Fruit fly (Drosophila melanogaster): ENCODE results near the gene dlg1.

- TF ChIP-seq CTCF (optimal IDR thresholded peaks at IDR 0.05) (no peak), CG8478 (optimal IDR thresholded peaks at IDR 0.05) (no peak)
These were observed 14.6 kb downstream of the dlg1 start for dm6 chrX:11384023-11384444.

All from S2 (cell line).